Fruit fly (Drosophila melanogaster): ENCODE measurements around the gene CG14439.

CG14439 gene

dm6 chrX:6741184-6741586, 6.2 kb upstream of the CG14439 start:
- peak; percentile 65 to 70 for TF ChIP-seq CTCF (optimal IDR thresholded peaks at IDR 0.05)
- TF ChIP-seq CG8478 (optimal IDR thresholded peaks at IDR 0.05) = no peak

dm6 chrX:6743192-6743591, 4.2 kb upstream of the CG14439 start:
- TF ChIP-seq CG8478 (optimal IDR thresholded peaks at IDR 0.05) = no peak
- TF ChIP-seq CTCF (optimal IDR thresholded peaks at IDR 0.05) = no peak

- no peak for TF ChIP-seq CG8478 (optimal IDR thresholded peaks at IDR 0.05)
- peak; percentile 67 to 69 for TF ChIP-seq CTCF (optimal IDR thresholded peaks at IDR 0.05)
Observed at dm6 chrX:6744088-6744487, 3.3 kb upstream of the CG14439 start, which contains the start of gene RpL17. Gene RpL17, minus strand, starts transcription at chrX:6744238.

dm6 chrX:6745547-6745946, 1.8 kb upstream of the CG14439 start:
- TF ChIP-seq CG8478 (optimal IDR thresholded peaks at IDR 0.05) (no peak), CTCF (optimal IDR thresholded peaks at IDR 0.05) (no peak)

DNA sequence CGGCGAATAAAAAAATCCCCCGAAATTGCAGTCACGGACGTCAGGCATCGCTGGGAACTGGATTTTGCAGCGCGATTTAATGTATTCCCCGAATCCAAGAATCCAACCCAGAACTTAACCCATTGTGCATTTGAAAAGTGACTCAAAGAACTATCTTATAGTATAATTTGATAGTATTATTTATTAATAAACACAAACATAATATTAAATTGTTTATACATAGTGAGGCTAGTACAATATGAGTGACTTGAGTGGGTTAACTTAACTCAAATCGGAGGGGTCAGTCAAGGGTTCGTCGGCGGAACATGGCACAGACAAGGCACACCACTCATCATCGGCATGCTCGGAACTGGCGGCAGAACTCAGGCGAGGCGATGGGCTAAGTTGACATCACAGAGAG, 1.1 kb upstream of the CG14439 start:
- TF ChIP-seq CG8478 (optimal IDR thresholded peaks at IDR 0.05) = no peak
- TF ChIP-seq CTCF (optimal IDR thresholded peaks at IDR 0.05) = no peak

dm6 chrX:6751964-6752363, 4.6 kb downstream of the CG14439 start:
- no peak for TF ChIP-seq CTCF (optimal IDR thresholded peaks at IDR 0.05)

DNA sequence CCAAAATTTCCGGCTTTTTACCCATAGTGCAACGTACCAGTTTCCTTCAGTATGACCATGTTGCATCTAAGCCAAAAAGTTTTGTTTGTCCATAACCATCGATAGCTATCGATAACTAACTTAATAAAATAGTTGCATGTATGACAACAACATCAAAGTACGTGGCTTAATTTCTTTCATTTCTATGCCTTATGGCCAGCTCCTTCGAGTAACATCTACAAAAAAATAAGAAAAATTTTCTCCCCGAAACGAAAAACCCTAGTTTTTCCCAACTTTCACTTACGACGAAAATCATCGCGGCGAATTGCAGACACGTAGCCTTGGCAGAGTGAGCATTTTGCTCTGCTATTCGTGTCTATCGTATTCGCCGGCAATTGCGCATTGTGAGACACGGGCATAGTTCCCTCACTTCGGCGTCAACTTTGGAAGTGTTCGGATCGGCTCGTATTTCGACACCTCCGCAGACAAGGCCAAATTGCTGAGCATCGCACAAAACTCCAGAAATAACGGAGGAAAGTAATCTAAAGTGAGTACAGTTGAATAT, 8.9 kb downstream of the CG14439 start, which contains the start of gene sov:
Gene sov (plus strand): TSS at position 148 of the 544 bp plus-strand sequence.
- TF ChIP-seq CTCF (optimal IDR thresholded peaks at IDR 0.05) = no peak
- TF ChIP-seq CG8478 (optimal IDR thresholded peaks at IDR 0.05) = no peak

DNA sequence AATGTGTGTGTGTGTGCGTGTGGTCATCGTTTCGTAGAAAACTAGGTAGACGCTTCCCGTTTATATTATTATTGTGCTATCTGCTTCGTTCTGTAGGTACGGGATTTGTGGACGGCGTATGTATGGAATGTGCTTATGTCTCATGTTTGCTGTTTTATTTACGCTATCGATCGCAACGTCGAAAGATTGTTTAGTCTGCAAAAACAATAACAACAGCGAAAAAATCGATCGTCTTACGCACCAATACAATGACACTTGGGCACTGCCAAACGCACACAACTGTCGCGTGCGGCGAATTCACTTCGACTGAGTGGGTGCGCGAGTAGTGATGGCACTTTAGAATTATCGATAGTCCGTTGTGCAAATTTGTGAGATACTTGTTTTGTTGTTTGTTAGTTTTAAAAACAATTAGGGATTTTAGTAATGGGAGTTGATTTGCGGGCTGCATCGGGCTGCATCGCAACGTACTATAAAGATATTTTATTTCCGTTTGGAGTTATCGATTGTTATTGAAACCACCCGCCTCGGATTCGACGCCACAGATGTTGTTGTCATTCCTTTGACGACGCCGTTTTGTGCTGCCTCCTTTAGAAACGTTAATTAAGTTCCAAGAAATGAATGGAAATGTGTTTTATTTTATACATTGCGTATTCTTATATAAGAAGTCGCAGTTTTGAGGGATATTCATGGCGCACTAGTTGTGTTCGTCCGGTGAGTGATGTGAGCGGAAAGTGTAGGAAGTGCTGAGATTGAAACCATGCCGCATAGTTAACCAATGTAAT, 12.0 kb downstream of the CG14439 start:
- no peak for TF ChIP-seq CG8478 (optimal IDR thresholded peaks at IDR 0.05)
- TF ChIP-seq CTCF (optimal IDR thresholded peaks at IDR 0.05) = no peak

DNA sequence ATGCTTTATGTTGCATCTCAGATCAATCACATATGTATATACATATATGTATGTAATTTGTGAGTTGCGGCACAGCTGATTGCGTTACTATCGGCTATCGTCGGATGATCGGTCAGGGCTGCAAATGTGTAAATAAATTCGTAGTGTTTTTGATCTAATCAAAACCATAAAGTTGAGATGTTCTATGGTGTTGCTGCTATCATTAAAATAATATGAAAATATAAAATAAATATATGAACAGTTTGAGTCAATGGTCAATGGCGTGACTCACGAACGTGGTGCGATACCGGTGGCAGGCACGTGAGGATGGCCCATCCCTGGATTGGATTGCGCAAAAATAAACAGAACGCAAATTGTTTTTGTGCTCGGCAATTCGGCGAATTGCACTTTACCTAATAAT, 23.6 kb downstream of the CG14439 start, which contains the start of gene Coq7:
Gene Coq7 (plus strand): TSS at position 302 of the 400 bp plus-strand sequence.
- TF ChIP-seq CG8478 (optimal IDR thresholded peaks at IDR 0.05) (no peak), CTCF (optimal IDR thresholded peaks at IDR 0.05) (no peak)

dm6 chrX:6775622-6776021, 28.3 kb downstream of the CG14439 start:
- TF ChIP-seq CTCF (optimal IDR thresholded peaks at IDR 0.05) = no peak
- no peak for TF ChIP-seq CG8478 (optimal IDR thresholded peaks at IDR 0.05)

- TF ChIP-seq CTCF (optimal IDR thresholded peaks at IDR 0.05) (no peak), CG8478 (optimal IDR thresholded peaks at IDR 0.05) (no peak)
Observed at dm6 chrX:6776274-6776673, 28.9 kb downstream of the CG14439 start.

DNA sequence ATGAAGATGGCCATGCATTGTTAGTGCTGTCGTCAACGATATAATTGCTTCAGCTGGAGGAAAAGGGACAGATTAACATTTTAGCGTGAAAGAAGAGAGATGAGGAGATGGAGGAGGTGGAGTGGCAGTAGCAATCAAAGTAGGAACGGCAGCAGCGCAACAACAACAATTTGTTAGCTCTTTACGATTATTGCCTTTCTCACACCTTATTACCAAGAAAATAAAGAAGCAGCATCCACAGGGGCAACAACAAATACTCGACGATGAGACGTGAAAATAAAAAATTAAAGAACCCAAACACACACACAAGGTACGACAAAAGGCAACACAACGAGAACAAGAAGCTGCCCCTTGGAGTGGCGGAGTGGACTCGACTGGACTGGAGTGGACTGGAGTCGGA, 29.6 kb downstream of the CG14439 start:
- TF ChIP-seq CG8478 (optimal IDR thresholded peaks at IDR 0.05) = no peak
- no peak for TF ChIP-seq CTCF (optimal IDR thresholded peaks at IDR 0.05)

- no peak for TF ChIP-seq CG8478 (optimal IDR thresholded peaks at IDR 0.05)
- TF ChIP-seq CTCF (optimal IDR thresholded peaks at IDR 0.05) = no peak
Observed at dm6 chrX:6777394-6777793, 30.1 kb downstream of the CG14439 start.

DNA sequence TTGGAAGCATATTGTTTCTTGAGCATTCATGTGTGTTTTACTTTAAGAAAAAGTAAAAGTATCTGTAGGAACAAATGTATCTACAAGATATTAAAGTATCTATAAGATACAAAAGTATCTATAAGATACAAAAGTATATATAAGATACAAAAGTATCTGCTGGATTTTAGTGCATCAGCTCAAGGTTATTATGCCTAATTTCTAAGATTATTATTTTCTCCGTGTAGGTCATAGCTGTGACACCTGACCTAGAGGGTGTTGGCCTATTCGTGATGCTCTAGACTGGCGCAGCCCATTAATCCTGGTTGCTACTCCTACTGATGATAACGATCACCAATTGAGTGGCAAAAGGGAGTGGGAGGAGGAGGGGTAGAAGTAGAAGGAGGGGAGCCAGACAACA, 30.7 kb downstream of the CG14439 start:
- TF ChIP-seq CTCF (optimal IDR thresholded peaks at IDR 0.05) (no peak), CG8478 (optimal IDR thresholded peaks at IDR 0.05) (no peak)

DNA sequence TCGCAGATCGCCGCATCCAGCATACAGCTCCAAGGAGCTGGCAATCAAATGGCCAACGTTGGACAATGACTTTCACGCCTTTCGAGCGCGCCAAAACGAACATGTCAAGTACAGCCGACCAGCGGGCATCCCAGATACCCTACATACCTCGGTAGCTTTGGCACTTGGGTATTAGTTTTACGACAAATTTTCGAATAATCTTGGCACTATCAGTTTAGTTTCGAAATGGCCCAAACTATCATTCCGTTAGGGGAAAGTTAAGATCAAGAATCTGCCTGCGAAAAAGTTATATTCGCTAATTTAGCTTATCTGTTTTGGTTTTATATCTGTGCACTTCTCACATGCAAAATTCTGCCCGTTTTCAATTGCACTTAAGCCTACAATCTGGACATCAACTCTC, 31.4 kb downstream of the CG14439 start:
- no peak for TF ChIP-seq CTCF (optimal IDR thresholded peaks at IDR 0.05)
- no peak for TF ChIP-seq CG8478 (optimal IDR thresholded peaks at IDR 0.05)

DNA sequence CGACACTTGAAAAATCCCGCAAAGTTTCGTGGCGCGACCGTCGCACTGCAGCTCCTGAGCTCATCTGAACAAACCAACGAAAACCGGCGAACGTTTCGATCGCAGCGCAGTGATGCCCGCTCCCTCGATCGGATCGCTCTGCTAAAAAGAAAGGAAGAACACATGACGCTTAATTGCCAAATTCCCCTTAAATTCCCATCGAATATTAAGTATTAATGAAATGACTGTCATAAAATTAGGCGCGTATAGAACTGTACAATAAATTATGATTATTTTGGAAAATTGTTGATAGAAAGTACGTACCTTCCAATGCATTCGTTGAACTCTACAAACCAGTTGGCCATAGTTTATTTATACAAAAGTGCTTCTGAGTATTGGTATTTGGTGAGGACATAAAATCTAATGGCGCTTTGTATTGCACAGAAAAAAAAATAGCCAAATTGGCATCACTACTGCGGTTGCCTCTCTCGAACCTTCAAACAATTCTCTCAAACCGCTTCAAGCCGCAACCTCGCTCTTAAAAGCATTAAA, 32.3 kb downstream of the CG14439 start, which contains the start of gene shf:
Gene shf (minus strand): TSS at position 51 of the 531 bp plus-strand sequence.
- TF ChIP-seq CTCF (optimal IDR thresholded peaks at IDR 0.05) (no peak), CG8478 (optimal IDR thresholded peaks at IDR 0.05) (no peak)
